Worm (Caenorhabditis elegans) whole organism, L1 larva: ENCODE measurements around the gene C37H5.13.
"Not testable (repeated sequence)": the region's sequence is repeated elsewhere in the genome, so short reads cannot be mapped to it uniquely, and the experiment has no call there.

Experiments used
- C34B4.2 ChIP-seq: sonication (generic microtip); optimal IDR thresholded peaks from 2 replicates; lab custom pipeline; 2017; ENCODE audit warnings: mild to moderate bottlenecking, missing genetic modification characterization, missing compliant biosample characterization
- Y116A8C.19 ChIP-seq: sonication (generic microtip); optimal IDR thresholded peaks from 2 replicates; lab custom pipeline; 2016; ENCODE audit warnings: missing compliant biosample characterization, missing genetic modification characterization, borderline replicate concordance
- aha-1 ChIP-seq: fragments of 150-350 bp; optimal IDR thresholded peaks from 2 replicates; lab custom pipeline; 2014; ENCODE audit warnings: missing biosample characterization, missing genetic modification characterization
- aly-2 ChIP-seq: fragments of 150-350 bp; optimal IDR thresholded peaks from 2 replicates; lab custom pipeline; 2014; ENCODE audit warnings: missing biosample characterization, missing genetic modification characterization
- blmp-1 ChIP-seq: fragments of 150-350 bp; optimal IDR thresholded peaks from 2 replicates; lab custom pipeline; 2014; ENCODE audit warnings: missing biosample characterization, missing genetic modification characterization
- ceh-63 ChIP-seq: fragments of 200-800 bp; sonication (Bioruptor generic); optimal IDR thresholded peaks from 2 replicates; lab custom pipeline; 2018; ENCODE audit warnings: mild to moderate bottlenecking, missing genetic modification characterization, missing compliant biosample characterization
- ceh-82 ChIP-seq, 3 experiments: fragments of 150-350 bp in 1 of 3; sonication (generic microtip) in 2 of 3; optimal IDR thresholded peaks; 2 replicates each; lab custom pipeline; 2014 to 2017; ENCODE audit warnings: missing biosample characterization in 3 of 3, missing genetic modification characterization in 3 of 3
- ces-1 ChIP-seq: fragments of 150-350 bp; optimal IDR thresholded peaks from 2 replicates; lab custom pipeline; 2014; ENCODE audit warnings: missing biosample characterization, missing genetic modification reagents, missing genetic modification characterization
- dpl-1 ChIP-seq, 3 experiments: fragments of 150-350 bp in 2 of 3; sonication (generic microtip) in 1 of 3; optimal IDR thresholded peaks; 2 replicates each; lab custom pipeline; 2014 to 2017; ENCODE audit warnings: missing biosample characterization in 3 of 3, missing genetic modification characterization in 3 of 3, missing genetic modification reagents in 3 of 3
- efl-1 ChIP-seq, 4 experiments: fragments of 150-350 bp; optimal IDR thresholded peaks in 3 of 4; peaks in 1 of 4; 1 replicate in 1 of 4; 2 replicates in 3 of 4; lab custom pipeline; 2014; ENCODE audit warnings: missing biosample characterization in 2 of 4, missing genetic modification characterization in 2 of 4, missing genetic modification reagents in 2 of 4
- efl-3 ChIP-seq: fragments of 200-800 bp; sonication (Bioruptor generic); optimal IDR thresholded peaks from 2 replicates; lab custom pipeline; 2018; ENCODE audit warnings: mild to moderate bottlenecking, missing genetic modification characterization, missing compliant biosample characterization
- egl-13 ChIP-seq: sonication (generic microtip); optimal IDR thresholded peaks from 2 replicates; lab custom pipeline; 2016; ENCODE audit warnings: missing genotype, missing genetic modification reagents, missing genetic modification characterization, missing compliant biosample characterization
- elt-3 ChIP-seq, 6 experiments: fragments of 150-350 bp in 1 of 6; sonication (generic microtip); optimal IDR thresholded peaks; 2 replicates each; lab custom pipeline; 2017 to 2018; ENCODE audit warnings: missing biosample characterization in 6 of 6, missing genetic modification characterization in 6 of 6, inconsistent platforms in 1 of 6
- fkh-8 ChIP-seq: sonication (generic microtip); optimal IDR thresholded peaks from 2 replicates; lab custom pipeline; 2016; ENCODE audit warnings: mild to moderate bottlenecking, missing genetic modification characterization, missing compliant biosample characterization
- hlh-17 ChIP-seq: fragments of 200-800 bp; sonication (Bioruptor generic); optimal IDR thresholded peaks from 2 replicates; lab custom pipeline; 2018; ENCODE audit warnings: missing genetic modification characterization, mild to moderate bottlenecking, missing compliant biosample characterization, moderate library complexity, borderline replicate concordance
- hlh-4 ChIP-seq: sonication (generic microtip); optimal IDR thresholded peaks from 2 replicates; lab custom pipeline; 2016; ENCODE audit warnings: mild to moderate bottlenecking, missing genetic modification characterization, missing compliant biosample characterization
- irx-1 ChIP-seq: sonication (generic microtip); optimal IDR thresholded peaks from 2 replicates; lab custom pipeline; 2016; ENCODE audit warnings: missing genetic modification characterization, missing compliant biosample characterization
- lin-14 ChIP-seq: fragments of 200-800 bp; sonication (Bioruptor generic); optimal IDR thresholded peaks from 2 replicates; lab custom pipeline; 2018; ENCODE audit warnings: mild to moderate bottlenecking, missing genetic modification characterization, moderate library complexity, missing compliant biosample characterization
- lin-15B ChIP-seq: fragments of 150-350 bp; sonication (generic microtip); optimal IDR thresholded peaks from 3 replicates; lab custom pipeline; 2014; ENCODE audit warnings: missing biosample characterization, missing genetic modification characterization
- lin-35 ChIP-seq, 2 experiments: fragments of 150-350 bp; optimal IDR thresholded peaks; 2 replicates each; lab custom pipeline; 2014; ENCODE audit warnings: missing biosample characterization in 2 of 2, missing genetic modification characterization in 2 of 2, missing genetic modification reagents in 2 of 2
- lin-39 ChIP-seq: fragments of 150-350 bp; optimal IDR thresholded peaks from 2 replicates; lab custom pipeline; 2014; ENCODE audit warnings: missing biosample characterization, missing genetic modification reagents, missing genetic modification characterization
- lir-3 ChIP-seq: sonication (generic microtip); optimal IDR thresholded peaks from 2 replicates; lab custom pipeline; 2016; ENCODE audit warnings: mild to moderate bottlenecking, missing genetic modification characterization, moderate library complexity, missing compliant biosample characterization; ENCODE audit not compliant: poor library complexity
- lsy-2 ChIP-seq, 2 experiments: fragments of 150-350 bp; optimal IDR thresholded peaks; 2 replicates each; lab custom pipeline; 2014; ENCODE audit warnings: missing biosample characterization in 2 of 2, missing genetic modification characterization in 2 of 2
- mef-2 ChIP-seq: fragments of 150-350 bp; optimal IDR thresholded peaks from 2 replicates; lab custom pipeline; 2014; ENCODE audit warnings: missing biosample characterization, missing genetic modification characterization
- mep-1 ChIP-seq: fragments of 150-350 bp; optimal IDR thresholded peaks from 2 replicates; lab custom pipeline; 2014; ENCODE audit warnings: missing biosample characterization, missing genetic modification characterization
- nhr-11 ChIP-seq: fragments of 150-350 bp; optimal IDR thresholded peaks from 2 replicates; lab custom pipeline; 2014; ENCODE audit warnings: missing biosample characterization, missing genetic modification characterization
- nhr-20 ChIP-seq: sonication (generic microtip); optimal IDR thresholded peaks from 2 replicates; lab custom pipeline; 2016; ENCODE audit warnings: mild to moderate bottlenecking, missing genetic modification characterization, missing compliant biosample characterization
- nhr-71 ChIP-seq: sonication (generic microtip); optimal IDR thresholded peaks from 2 replicates; lab custom pipeline; 2016; ENCODE audit warnings: mild to moderate bottlenecking, missing genetic modification characterization, moderate library complexity, missing compliant biosample characterization
- rnt-1 ChIP-seq: sonication (generic microtip); optimal IDR thresholded peaks from 2 replicates; lab custom pipeline; 2016; ENCODE audit warnings: mild to moderate bottlenecking, missing genetic modification characterization, moderate library complexity, missing compliant biosample characterization
- snu-23 ChIP-seq: sonication (generic microtip); optimal IDR thresholded peaks from 2 replicates; lab custom pipeline; 2016; ENCODE audit warnings: missing genetic modification characterization, missing compliant biosample characterization
- unc-62 ChIP-seq: fragments of 150-350 bp; optimal IDR thresholded peaks from 2 replicates; lab custom pipeline; 2014; ENCODE audit warnings: missing biosample characterization, missing genetic modification reagents, missing genetic modification characterization
- zag-1 ChIP-seq: fragments of 150-350 bp; optimal IDR thresholded peaks from 2 replicates; lab custom pipeline; 2014; ENCODE audit warnings: missing biosample characterization, missing genetic modification characterization
- zip-4 ChIP-seq: fragments of 200-800 bp; sonication (Bioruptor generic); optimal IDR thresholded peaks from 2 replicates; lab custom pipeline; 2018; ENCODE audit warnings: mild to moderate bottlenecking, missing genetic modification characterization, moderate library complexity, missing compliant biosample characterization
- ztf-4 ChIP-seq: fragments of 150-350 bp; optimal IDR thresholded peaks from 2 replicates; lab custom pipeline; 2014; ENCODE audit warnings: missing biosample characterization, missing genetic modification characterization

The C37H5.13 gene

DNA sequence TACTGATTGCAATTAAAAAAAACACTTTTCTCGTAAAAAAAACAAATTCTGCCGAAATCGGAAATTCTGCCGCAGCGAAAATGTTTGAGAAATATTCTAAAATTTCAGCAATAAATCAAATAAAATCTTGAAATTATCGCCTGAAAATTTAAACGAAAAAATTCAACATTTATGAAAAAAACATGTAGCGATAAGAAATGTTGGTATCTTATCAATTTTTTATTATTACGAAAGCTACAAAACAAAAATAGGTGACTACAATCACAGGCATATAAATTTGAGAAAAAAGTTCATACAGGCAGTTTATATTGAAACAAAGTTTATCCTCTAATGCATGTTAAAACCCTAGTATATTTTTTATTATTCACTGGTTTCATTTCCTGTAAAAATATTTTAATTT, 43.2 kb upstream of the C37H5.13 start, which contains the start of gene ugt-14:
Gene ugt-14, plus strand, starts transcription at position 301 of the 400 bp plus-strand sequence.
- TF ChIP-seq zip-4 (GFP tag; lab: Kevin White, UChicago) (no peak), nhr-11 (no peak), Y116A8C.19 (no peak), mef-2 (tag; lab: Kevin White, UChicago) (no peak), unc-62 (no peak), ceh-63 (GFP tag; lab: Kevin White, UChicago) (no peak), C34B4.2 (no peak), efl-3 (GFP tag; lab: Kevin White, UChicago) (no peak), ces-1 (GFP tag; lab: Kevin White, UChicago) (no peak), hlh-4 (no peak), dpl-1 (GFP tag; optimal IDR thresholded peaks at IDR 0.05; lab: Kevin White, UChicago) (no peak), ceh-82 (tag; optimal IDR thresholded peaks at IDR 0.05; lab: Kevin White, UChicago) (no peak), aly-2 (tag; lab: Kevin White, UChicago) (no peak)

DNA sequence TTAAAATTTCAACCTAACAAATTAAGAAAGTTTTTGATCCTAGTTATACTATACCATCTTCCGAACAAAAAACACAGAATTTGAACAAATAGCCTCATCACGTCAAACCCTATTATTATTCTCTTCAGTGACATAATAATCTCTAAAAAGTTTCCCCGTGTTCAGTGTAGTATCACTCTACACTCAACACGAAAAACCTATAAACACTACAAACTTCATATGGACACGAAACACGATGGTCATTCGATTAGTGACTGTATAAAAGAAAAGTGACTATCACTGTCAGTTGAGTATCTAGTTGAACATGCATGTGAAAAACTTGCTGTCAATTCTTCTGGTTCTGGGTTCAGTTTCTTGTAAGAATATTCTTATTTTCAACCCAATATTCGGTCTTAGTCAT, 40.9 kb upstream of the C37H5.13 start, which contains the start of gene ugt-8:
Gene ugt-8, plus strand, starts transcription at position 235 of the 400 bp plus-strand sequence.
- no peak for TF ChIP-seq elt-3 (tag; optimal IDR thresholded peaks at IDR 0.05; lab: Kevin White, UChicago)
- peak; percentile 41 for TF ChIP-seq nhr-20 (tag; lab: Kevin White, UChicago)
- TF ChIP-seq efl-1 (optimal IDR thresholded peaks at IDR 0.05; lab: Kevin White, UChicago) = no peak
- TF ChIP-seq efl-1 (GFP tag; optimal IDR thresholded peaks at IDR 0.05 in 1 of 2; lab: Kevin White, UChicago) = peak in 1 of 2 experiments; percentile 53
- TF ChIP-seq lin-15B (tag; lab: Kevin White, UChicago) = no peak
- TF ChIP-seq snu-23 (GFP tag; lab: Kevin White, UChicago) = peak; percentile 12

DNA sequence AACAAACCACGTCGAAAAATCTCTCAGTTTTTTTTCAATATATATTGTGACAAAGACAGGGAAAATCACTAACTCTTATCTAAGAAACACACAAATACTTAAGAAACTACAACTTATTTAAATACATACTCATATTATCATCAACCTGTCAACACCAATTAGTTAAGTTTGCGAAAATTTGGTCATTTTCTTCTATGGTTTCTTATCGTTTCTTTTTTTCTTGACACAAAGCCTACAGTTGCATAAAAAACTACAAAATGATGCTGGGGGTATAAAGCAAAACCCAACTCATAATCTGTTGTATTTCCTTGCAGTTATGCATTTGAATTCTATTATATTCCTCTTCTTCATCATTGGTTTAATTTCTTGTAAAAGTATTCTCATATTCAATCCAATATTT, 38.3 kb upstream of the C37H5.13 start, which contains the start of gene ugt-67:
Gene ugt-67, plus strand, starts transcription at position 301 of the 400 bp plus-strand sequence.
- TF ChIP-seq fkh-8 (tag; lab: Kevin White, UChicago) (no peak), hlh-17 (GFP tag; lab: Kevin White, UChicago) (no peak), lin-39 (tag; lab: Kevin White, UChicago) (no peak), egl-13 (tag; lab: Kevin White, UChicago) (no peak), aha-1 (tag; lab: Kevin White, UChicago) (no peak), ceh-63 (GFP tag; lab: Kevin White, UChicago) (no peak), dpl-1 (GFP tag; optimal IDR thresholded peaks at IDR 0.05; lab: Kevin White, UChicago) (no peak), lsy-2 (tag; optimal IDR thresholded peaks at IDR 0.05; lab: Kevin White, UChicago) (no peak), rnt-1 (tag; lab: Kevin White, UChicago) (no peak), nhr-71 (tag; lab: Kevin White, UChicago) (no peak), irx-1 (tag; lab: Kevin White, UChicago) (no peak), ztf-4 (tag; lab: Kevin White, UChicago) (no peak), lir-3 (tag; lab: Kevin White, UChicago) (no peak), lin-35 (GFP tag; optimal IDR thresholded peaks at IDR 0.05; lab: Kevin White, UChicago) (no peak), mef-2 (tag; lab: Kevin White, UChicago) (no peak), lin-14 (no peak), zag-1 (tag; lab: Kevin White, UChicago) (no peak), mep-1 (tag; lab: Kevin White, UChicago) (no peak), ces-1 (GFP tag; lab: Kevin White, UChicago) (no peak)

DNA sequence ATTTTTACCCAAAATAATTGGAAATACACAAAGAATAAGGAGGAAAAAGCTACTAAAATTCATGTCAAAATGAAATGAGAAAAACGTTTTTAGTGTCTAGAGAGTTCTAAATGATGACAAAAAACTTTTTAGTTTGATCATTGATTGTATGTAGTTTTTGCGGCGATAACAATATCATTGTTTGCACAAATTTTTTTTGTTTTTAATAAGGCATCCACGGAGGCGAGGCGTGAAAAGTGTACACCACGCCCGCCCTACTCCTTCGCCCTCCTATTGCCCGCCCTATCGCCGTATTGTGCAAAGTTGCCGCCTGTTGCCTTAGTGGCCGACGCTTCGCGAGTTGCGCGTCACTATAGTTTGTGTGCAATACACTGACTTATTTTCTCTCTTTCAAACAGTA, 37.3 kb upstream of the C37H5.13 start, which contains the start of gene ugt-10:
Gene ugt-10, minus strand, starts transcription at position 101 of the 400 bp plus-strand sequence.
- TF ChIP-seq Y116A8C.19; lin-14; blmp-1 (tag; lab: Kevin White, UChicago): not testable (repeated sequence)
